Fruit fly (Drosophila melanogaster): ENCODE results near the gene CG10903.
A peak's percentile ranks its signal among the peaks of the same experiment; 100 is the strongest.

- TF ChIP-seq CG16779 (tag; optimal IDR thresholded peaks at IDR 0.05), result no peak
- no peak for TF ChIP-seq fkh (GFP tag; optimal IDR thresholded peaks at IDR 0.05)
- no peak for TF ChIP-seq dac (GFP tag; optimal IDR thresholded peaks at IDR 0.05)
- TF ChIP-seq Blimp-1 (GFP tag; optimal IDR thresholded peaks at IDR 0.05), result no peak
- TF ChIP-seq lz (GFP tag; optimal IDR thresholded peaks at IDR 0.05), result no peak
- peak; percentile 74 for TF ChIP-seq Eip78C (GFP tag)
- TF ChIP-seq CG6854 (GFP tag; optimal IDR thresholded peaks at IDR 0.05), result no peak
- 0 out of 2 replicates have a peak, but pooled peaks have one; percentile 4 for TF ChIP-seq CG15336 (GFP tag; IDR thresholded peaks at IDR 0.05)
- TF ChIP-seq CG3919 (GFP tag; optimal IDR thresholded peaks at IDR 0.05), result no peak
- no peak for TF ChIP-seq achi (GFP tag; optimal IDR thresholded peaks at IDR 0.05)
- no peak for TF ChIP-seq Sox15 (GFP tag; optimal IDR thresholded peaks at IDR 0.05)
- TF ChIP-seq fd59A (GFP tag; optimal IDR thresholded peaks at IDR 0.05), result no peak
- TF ChIP-seq Hr38 (GFP tag; optimal IDR thresholded peaks at IDR 0.05), result no peak
- TF ChIP-seq CG32006 (GFP tag; optimal IDR thresholded peaks at IDR 0.05), result no peak
Measured at dm6 chr3R:8007595-8008255, 22.5 kb upstream of the CG10903 start, which contains the start of gene CG2767.
